Fruit fly (Drosophila melanogaster) whole organism, embryonic: ENCODE measurements around the gene Tm1.

Experiments
- ATbp ChIP-seq: fragments of 200-800 bp; sonication (Bioruptor generic); optimal IDR thresholded peaks from 2 replicates; lab custom pipeline; 2017; ENCODE audit warnings: missing biosample characterization, mild to moderate bottlenecking, missing genetic modification characterization, missing genetic modification reagents
- Atf3 ChIP-seq: fragments of 200-800 bp; sonication (Bioruptor generic); optimal IDR thresholded peaks from 3 replicates; lab custom pipeline; 2016; ENCODE audit warnings: missing biosample characterization, missing genetic modification characterization
- C15 ChIP-seq: fragments of 200-800 bp; sonication (Bioruptor generic); IDR thresholded peaks from 3 replicates; pipeline ENCODE4 v1.3.6; 2022; ENCODE audit warnings: missing biosample characterization, missing genetic modification characterization
- CG10366 ChIP-seq: fragments of 200-800 bp; sonication (Bioruptor generic); IDR thresholded peaks from 2 replicates; pipeline ENCODE4 v1.3.6; 2022; ENCODE audit warnings: missing biosample characterization, missing genetic modification characterization
- CG10565 ChIP-seq: fragments of 200-800 bp; sonication (Bioruptor generic); optimal IDR thresholded peaks from 3 replicates; lab custom pipeline; 2016; ENCODE audit warnings: missing biosample characterization, mild to moderate bottlenecking, missing genetic modification characterization
- CG1233 ChIP-seq: fragments of 200-800 bp; sonication (Bioruptor generic); optimal IDR thresholded peaks from 4 replicates; lab custom pipeline; 2018; ENCODE audit warnings: missing biosample characterization, mild to moderate bottlenecking, missing genetic modification characterization
- CG12391 ChIP-seq: fragments of 200-800 bp; sonication (Bioruptor generic); optimal IDR thresholded peaks from 3 replicates; lab custom pipeline; 2018; ENCODE audit warnings: missing biosample characterization, mild to moderate bottlenecking, missing genetic modification characterization, moderate library complexity
- CG12942 ChIP-seq: fragments of 200-800 bp; sonication (Bioruptor generic); optimal IDR thresholded peaks from 3 replicates; lab custom pipeline; 2016; ENCODE audit warnings: missing biosample characterization, missing genetic modification characterization
- CG13123 ChIP-seq: fragments of 200-800 bp; sonication (Bioruptor generic); optimal IDR thresholded peaks from 2 replicates; lab custom pipeline; 2016; ENCODE audit warnings: missing biosample characterization, missing genetic modification characterization
- CG13894 ChIP-seq: fragments of 200-800 bp; sonication (Bioruptor generic); optimal IDR thresholded peaks from 3 replicates; lab custom pipeline; 2018; ENCODE audit warnings: missing biosample characterization, mild to moderate bottlenecking, missing genetic modification characterization, moderate library complexity
- CG14050 ChIP-seq: fragments of 200-800 bp; sonication (Bioruptor generic); IDR thresholded peaks from 3 replicates; pipeline ENCODE4 v1.3.6; 2022; ENCODE audit warnings: missing biosample characterization, missing genetic modification characterization
- CG16815 ChIP-seq: fragments of 200-800 bp; sonication (Bioruptor generic); optimal IDR thresholded peaks from 3 replicates; lab custom pipeline; 2017; ENCODE audit warnings: missing biosample characterization, mild to moderate bottlenecking, missing genetic modification characterization
- CG17568 ChIP-seq: fragments of 200-800 bp; sonication (Bioruptor generic); optimal IDR thresholded peaks from 2 replicates; lab custom pipeline; 2018; ENCODE audit warnings: missing biosample characterization, mild to moderate bottlenecking, missing genetic modification characterization, moderate library complexity
- CG18011 ChIP-seq: fragments of 200-800 bp; sonication (Bioruptor generic); optimal IDR thresholded peaks from 2 replicates; lab custom pipeline; 2017; ENCODE audit warnings: missing biosample characterization, missing genetic modification characterization, mild to moderate bottlenecking, moderate library complexity, missing genotype
- CG18262 ChIP-seq: fragments of 200-800 bp; optimal IDR thresholded peaks from 3 replicates; lab custom pipeline; 2019; ENCODE audit warnings: missing biosample characterization, mild to moderate bottlenecking, missing genetic modification characterization, moderate library complexity
- CG3847 ChIP-seq: fragments of 200-800 bp; sonication (Bioruptor generic); IDR thresholded peaks from 2 replicates; pipeline ENCODE4 v1.3.6; 2022; ENCODE audit warnings: missing biosample characterization, missing genetic modification characterization
- CG4854 ChIP-seq: fragments of 200-800 bp; sonication (Bioruptor generic); optimal IDR thresholded peaks from 2 replicates; lab custom pipeline; 2016; ENCODE audit warnings: missing biosample characterization, missing genetic modification characterization, inconsistent platforms
- CG5953 ChIP-seq: fragments of 200-800 bp; sonication (Bioruptor generic); IDR thresholded peaks from 2 replicates; pipeline ENCODE4 v1.3.6; 2022; ENCODE audit warnings: missing biosample characterization, missing genetic modification characterization
- CG6175 ChIP-seq: fragments of 200-800 bp; sonication (Bioruptor generic); IDR thresholded peaks from 3 replicates; pipeline ENCODE4 v1.3.6; 2022; ENCODE audit warnings: missing biosample characterization, missing genetic modification characterization
- CG6683 ChIP-seq: fragments of 200-800 bp; sonication (Bioruptor generic); optimal IDR thresholded peaks from 2 replicates; lab custom pipeline; 2017; ENCODE audit warnings: missing biosample characterization, mild to moderate bottlenecking, missing genetic modification characterization, missing genetic modification reagents
- CG6854 ChIP-seq: fragments of 200-800 bp; sonication (Bioruptor generic); optimal IDR thresholded peaks from 3 replicates; lab custom pipeline; 2017; ENCODE audit warnings: missing biosample characterization, mild to moderate bottlenecking, missing genetic modification characterization
- CG7271 ChIP-seq: fragments of 200-800 bp; sonication (Bioruptor generic); optimal IDR thresholded peaks from 2 replicates; lab custom pipeline; 2018; ENCODE audit warnings: missing biosample characterization, mild to moderate bottlenecking, missing genetic modification characterization, moderate library complexity
- CG8944 ChIP-seq: fragments of 200-800 bp; sonication (Bioruptor generic); optimal IDR thresholded peaks from 3 replicates; lab custom pipeline; 2016; ENCODE audit warnings: missing biosample characterization, missing genetic modification characterization
- CG9215 ChIP-seq: fragments of 200-800 bp; sonication (Bioruptor generic); IDR thresholded peaks from 2 replicates; pipeline ENCODE4 v1.3.6; 2022; ENCODE audit warnings: missing biosample characterization, missing genetic modification characterization
- Dref ChIP-seq: fragments of 200-800 bp; sonication (Bioruptor generic); IDR thresholded peaks from 2 replicates; pipeline ENCODE4 v1.3.6; 2022; ENCODE audit warnings: missing biosample characterization, missing genetic modification characterization
- HLHmδ ChIP-seq: fragments of 200-800 bp; sonication (Bioruptor generic); optimal IDR thresholded peaks from 2 replicates; lab custom pipeline; 2018; ENCODE audit warnings: missing biosample characterization, mild to moderate bottlenecking, missing genetic modification characterization, moderate library complexity
- Hr39 ChIP-seq: fragments of >200 bp; optimal IDR thresholded peaks from 2 replicates; lab custom pipeline; 2017
- Lhr ChIP-seq: fragments of 200-800 bp; sonication (Bioruptor generic); optimal IDR thresholded peaks from 3 replicates; lab custom pipeline; 2017; ENCODE audit warnings: mild to moderate bottlenecking, missing biosample characterization, missing genetic modification reagents, missing genetic modification characterization
- Med ChIP-seq: fragments of 200-800 bp; sonication (Bioruptor generic); peaks from one replicate; lab custom pipeline; 2016; ENCODE audit warnings: missing biosample characterization, missing genetic modification characterization, mild to moderate bottlenecking, inconsistent platforms, moderate library complexity
- Mrtf ChIP-seq: fragments of 200-800 bp; sonication (Bioruptor generic); IDR thresholded peaks from 3 replicates; pipeline ENCODE4 v1.3.6; 2022; ENCODE audit warnings: missing biosample characterization, missing genetic modification characterization
- Oaz ChIP-seq: fragments of 200-800 bp; sonication (Bioruptor generic); IDR thresholded peaks from 2 replicates; pipeline ENCODE4 v1.3.6; 2022; ENCODE audit warnings: missing biosample characterization, missing genetic modification characterization
- Xrp1 ChIP-seq: fragments of 200-800 bp; sonication (Bioruptor generic); IDR thresholded peaks from 2 replicates; pipeline ENCODE4 v1.3.6; 2022; ENCODE audit warnings: missing biosample characterization, missing genetic modification characterization
- caup ChIP-seq: fragments of 200-800 bp; sonication (Bioruptor generic); optimal IDR thresholded peaks from 3 replicates; lab custom pipeline; 2017; ENCODE audit warnings: missing biosample characterization, mild to moderate bottlenecking, missing genetic modification characterization, moderate library complexity; ENCODE audit not compliant: severe bottlenecking
- danr ChIP-seq: fragments of 200-800 bp; sonication (Bioruptor generic); IDR thresholded peaks from 2 replicates; pipeline ENCODE4 v1.3.6; 2022; ENCODE audit warnings: missing biosample characterization, missing genetic modification characterization
- dimm ChIP-seq: fragments of 200-800 bp; sonication (Bioruptor generic); IDR thresholded peaks from 2 replicates; pipeline ENCODE4 v1.3.6; 2022; ENCODE audit warnings: missing biosample characterization, missing genetic modification characterization
- fd102C ChIP-seq: fragments of 200-800 bp; sonication (Bioruptor generic); optimal IDR thresholded peaks from 2 replicates; lab custom pipeline; 2018; ENCODE audit warnings: missing biosample characterization, mild to moderate bottlenecking, missing genetic modification characterization, moderate library complexity
- gt ChIP-seq: fragments of 200-800 bp; sonication (Bioruptor generic); IDR thresholded peaks from 2 replicates; pipeline ENCODE4 v1.3.6; 2022; ENCODE audit warnings: missing biosample characterization, missing genetic modification characterization
- lilli ChIP-seq: fragments of 200-800 bp; sonication (Bioruptor generic); optimal IDR thresholded peaks from 3 replicates; lab custom pipeline; 2016; ENCODE audit warnings: missing biosample characterization, missing genetic modification characterization
- lov ChIP-seq, 2 experiments: fragments of 200-800 bp in 1 of 2; fragments of >200 bp in 1 of 2; sonication (Bioruptor generic) in 1 of 2; IDR thresholded peaks in 1 of 2; optimal IDR thresholded peaks in 1 of 2; 2 replicates in 1 of 2; 3 replicates in 1 of 2; pipeline versions ENCODE4 v1.3.6 to Lab custom; 2017 to 2022; ENCODE audit warnings: missing biosample characterization in 1 of 2, missing genetic modification characterization in 1 of 2
- oc ChIP-seq: fragments of 200-800 bp; sonication (Bioruptor generic); optimal IDR thresholded peaks from 2 replicates; lab custom pipeline; 2018; ENCODE audit warnings: missing biosample characterization, mild to moderate bottlenecking, missing genetic modification characterization, moderate library complexity
- onecut ChIP-seq: fragments of 200-800 bp; sonication (Bioruptor generic); IDR thresholded peaks from 2 replicates; pipeline ENCODE4 v1.3.6; 2022; ENCODE audit warnings: missing biosample characterization, missing genetic modification characterization
- otp ChIP-seq: fragments of 200-800 bp; sonication (Bioruptor generic); IDR thresholded peaks from 3 replicates; pipeline ENCODE4, ENCODE4 v1.3.6; 2022; ENCODE audit warnings: missing biosample characterization, missing genetic modification characterization
- schlank ChIP-seq: fragments of 200-800 bp; sonication (Bioruptor generic); optimal IDR thresholded peaks from 2 replicates; lab custom pipeline; 2018; ENCODE audit warnings: missing biosample characterization, mild to moderate bottlenecking, missing genetic modification characterization
- seq ChIP-seq: fragments of 200-800 bp; sonication (Bioruptor generic); IDR thresholded peaks from 2 replicates; pipeline ENCODE4 v1.3.6; 2022; ENCODE audit warnings: missing biosample characterization, missing genetic modification characterization
- sim ChIP-seq: fragments of 200-800 bp; sonication (Bioruptor generic); IDR thresholded peaks from 2 replicates; pipeline ENCODE4 v1.3.6; 2022; ENCODE audit warnings: missing biosample characterization, missing genetic modification characterization
- sr ChIP-seq: fragments of 200-800 bp; sonication (Bioruptor generic); IDR thresholded peaks from 3 replicates; pipeline ENCODE4 v1.3.6; 2022; ENCODE audit warnings: missing biosample characterization, missing genetic modification characterization
- tgo ChIP-seq: fragments of 200-800 bp; sonication (Bioruptor generic); IDR thresholded peaks from 3 replicates; pipeline ENCODE4 v1.3.6; 2022; ENCODE audit warnings: missing biosample characterization, missing genetic modification characterization
- ttk ChIP-seq: fragments of 200-800 bp; sonication (Bioruptor generic); IDR thresholded peaks from 2 replicates; pipeline ENCODE4 v2.1.2; 2022; ENCODE audit warnings: missing biosample characterization, missing genetic modification characterization
- wek ChIP-seq: fragments of 200-800 bp; sonication (Bioruptor generic); optimal IDR thresholded peaks from 3 replicates; lab custom pipeline; 2018; ENCODE audit warnings: missing biosample characterization, mild to moderate bottlenecking, missing genetic modification characterization, moderate library complexity

The Tm1 gene

dm6 chr3R:15262710-15263672, 15.0 kb upstream of the Tm1 start, which contains the start of the genes eIF2gamma and Set (continued):
- TF ChIP-seq CG8944 (GFP tag; lab: Kevin White, UChicago) = peak; percentile 25
- TF ChIP-seq CG14050 (GFP tag; lab: Robert Waterston, UW) = no peak
- TF ChIP-seq CG16815 (GFP tag; lab: Kevin White, UChicago) = no peak
- TF ChIP-seq CG13894 (tag; lab: Kevin White, UChicago) = no peak
- TF ChIP-seq fd102C = no peak
- TF ChIP-seq CG17568 (GFP tag; lab: Kevin White, UChicago) = no peak
- no peak for TF ChIP-seq sr (GFP tag; lab: Robert Waterston, UW)
- 0 out of 2 replicates have a peak, but pooled peaks have one; percentile 28 for TF ChIP-seq CG10366
- peak; percentile 63 for TF ChIP-seq lilli (GFP tag; lab: Kevin White, UChicago)
- TF ChIP-seq lov (optimal IDR thresholded peaks at IDR 0.05; lab: Kevin White, UChicago) = no peak
- no peak for TF ChIP-seq lov (GFP tag; IDR thresholded peaks at IDR 0.05; lab: Robert Waterston, UW)
- TF ChIP-seq danr (GFP tag; lab: Robert Waterston, UW) = no peak
- TF ChIP-seq CG6683 (GFP tag; lab: Kevin White, UChicago) = no peak
- TF ChIP-seq CG7271 = no peak
- TF ChIP-seq Atf3 (GFP tag; lab: Kevin White, UChicago) = peak; percentile 28
- no peak; the same call in 1 of the 2 replicates for TF ChIP-seq ttk (GFP tag; lab: Robert Waterston, UW)
- no peak for TF ChIP-seq Lhr (GFP tag; lab: Kevin White, UChicago)
- TF ChIP-seq C15 = no peak
- TF ChIP-seq CG12391 = peak; percentile 22
- no peak for TF ChIP-seq CG6854 (GFP tag; lab: Kevin White, UChicago)
- no peak for TF ChIP-seq Hr39 (lab: Kevin White, UChicago)
- no peak for TF ChIP-seq Oaz (GFP tag; lab: Robert Waterston, UW)
- peak; percentile 90 for TF ChIP-seq Med (GFP tag; lab: Kevin White, UChicago)
- 0 out of 2 replicates have a peak, but pooled peaks have one; percentile 11 for TF ChIP-seq seq
- no peak for TF ChIP-seq CG12942 (GFP tag; lab: Kevin White, UChicago)
- no peak for TF ChIP-seq CG10565 (GFP tag; lab: Kevin White, UChicago)
- TF ChIP-seq CG4854 (GFP tag; lab: Kevin White, UChicago) = no peak
- peak; percentile 51 for TF ChIP-seq HLHmδ (GFP tag; lab: Kevin White, UChicago)
- 0 out of 3 replicates have a peak, but pooled peaks have one; percentile 26 for TF ChIP-seq otp (GFP tag; lab: Robert Waterston, UW)
- TF ChIP-seq sim = no peak
- no peak for TF ChIP-seq CG18262 (tag; lab: Kevin White, UChicago)
- TF ChIP-seq tgo = no peak
- no peak for TF ChIP-seq gt
- no peak for TF ChIP-seq schlank (tag; lab: Kevin White, UChicago)
- no peak for TF ChIP-seq dimm (GFP tag; lab: Robert Waterston, UW)
- TF ChIP-seq Xrp1 (GFP tag; lab: Robert Waterston, UW) = no peak
- no peak for TF ChIP-seq CG1233
- no peak for TF ChIP-seq CG5953 (GFP tag; lab: Robert Waterston, UW)
- no peak for TF ChIP-seq wek (GFP tag; lab: Kevin White, UChicago)
- TF ChIP-seq onecut = no peak
- no peak for TF ChIP-seq caup
- TF ChIP-seq Mrtf = 0 out of 3 replicates have a peak, but pooled peaks have one; percentile 33
- TF ChIP-seq CG13123 (GFP tag; lab: Kevin White, UChicago) = no peak
- TF ChIP-seq CG18011 (GFP tag; lab: Kevin White, UChicago) = no peak
- TF ChIP-seq ATbp (GFP tag; lab: Kevin White, UChicago) = no peak
- no peak for TF ChIP-seq CG6175 (GFP tag; lab: Robert Waterston, UW)
- peak; percentile 72 for TF ChIP-seq CG3847 (GFP tag; lab: Robert Waterston, UW)
- no peak for TF ChIP-seq oc (tag; lab: Kevin White, UChicago)
- TF ChIP-seq CG9215 (GFP tag; lab: Robert Waterston, UW) = no peak
- TF ChIP-seq Dref = peak; percentile 100
